Worm (Caenorhabditis elegans) whole organism, L4 larva: ENCODE data around the gene F40F8.1.

Source experiments
- F26F4.8 ChIP-seq: fragments of 200-800 bp; sonication (Bioruptor generic); conservative IDR thresholded peaks from 2 replicates; pipeline ENCODE4 v1.3.6; 2022; ENCODE audit warnings: missing genetic modification characterization, missing compliant biosample characterization
- F49E8.2 ChIP-seq: sonication (generic microtip); optimal IDR thresholded peaks from 2 replicates; lab custom pipeline; 2016; ENCODE audit warnings: missing compliant biosample characterization, mild to moderate bottlenecking, missing genetic modification characterization, borderline replicate concordance
- T26A8.4 ChIP-seq: fragments of 200-800 bp; sonication (Bioruptor generic); IDR thresholded peaks from 2 replicates; pipeline ENCODE4 v1.3.6; 2022; ENCODE audit warnings: missing genetic modification characterization, missing compliant biosample characterization
- Y48G9A.11 ChIP-seq: fragments of 200-800 bp; sonication (Bioruptor generic); IDR thresholded peaks from 2 replicates; pipeline ENCODE4 v1.3.6; 2022; ENCODE audit warnings: missing genetic modification reagents, missing genetic modification characterization, missing compliant biosample characterization
- ZK337.2 ChIP-seq: fragments of 200-800 bp; sonication (Bioruptor generic); IDR thresholded peaks from 2 replicates; pipeline ENCODE4 v1.3.6; 2022; ENCODE audit warnings: missing genetic modification reagents, missing genetic modification characterization, missing compliant biosample characterization
- ZK546.5 ChIP-seq, 2 experiments: sonication (generic microtip); optimal IDR thresholded peaks; 2 replicates each; lab custom pipeline; 2017; ENCODE audit warnings: missing biosample characterization in 2 of 2, missing genetic modification characterization in 2 of 2
- aly-2 ChIP-seq: sonication (generic microtip); optimal IDR thresholded peaks from 2 replicates; lab custom pipeline; 2018; ENCODE audit warnings: missing biosample characterization, missing genetic modification characterization
- ama-1 ChIP-seq: fragments of 150-350 bp; optimal IDR thresholded peaks from 2 replicates; lab custom pipeline; 2014; ENCODE audit warnings: inconsistent platforms, mixed read lengths
- attf-4 ChIP-seq: sonication (generic microtip); optimal IDR thresholded peaks from 3 replicates; lab custom pipeline; 2017; ENCODE audit warnings: missing biosample characterization, missing genetic modification characterization
- ceh-32 ChIP-seq: sonication (generic microtip); optimal IDR thresholded peaks from 2 replicates; lab custom pipeline; 2016; ENCODE audit warnings: mild to moderate bottlenecking, missing genetic modification characterization, missing compliant biosample characterization; ENCODE audit not compliant: poor library complexity
- ctbp-1 ChIP-seq: fragments of 200-800 bp; sonication (Bioruptor generic); IDR thresholded peaks from 2 replicates; pipeline ENCODE4 v1.3.6; 2022; ENCODE audit warnings: missing genetic modification reagents, missing genetic modification characterization, missing compliant biosample characterization
- daf-16 ChIP-seq, 3 experiments: sonication (generic microtip); optimal IDR thresholded peaks; 2 replicates each; lab custom pipeline; 2016 to 2017; ENCODE audit warnings: missing genetic modification characterization in 3 of 3, missing genetic modification reagents in 3 of 3, mild to moderate bottlenecking in 2 of 3, missing compliant biosample characterization in 2 of 3, missing biosample characterization in 1 of 3, moderate library complexity in 1 of 3
- dve-1 ChIP-seq: sonication (generic microtip); optimal IDR thresholded peaks from 2 replicates; lab custom pipeline; 2017; ENCODE audit warnings: antibody characterized with exemption, mild to moderate bottlenecking, missing genetic modification characterization, missing compliant biosample characterization; ENCODE audit not compliant: insufficient read depth
- egl-43 ChIP-seq: fragments of 200-800 bp; sonication (Bioruptor generic); IDR thresholded peaks from 2 replicates; pipeline ENCODE4 v1.3.6; 2022; ENCODE audit warnings: missing genetic modification reagents, missing genetic modification characterization, missing compliant biosample characterization
- fkh-10 ChIP-seq: fragments of 150-350 bp; optimal IDR thresholded peaks from 2 replicates; lab custom pipeline; 2014; ENCODE audit warnings: missing biosample characterization, missing genetic modification reagents, missing genetic modification characterization
- hif-1 ChIP-seq, 2 experiments: sonication (generic microtip); optimal IDR thresholded peaks; 2 replicates each; lab custom pipeline; 2016 to 2017; ENCODE audit warnings: missing compliant biosample characterization in 2 of 2, missing genetic modification characterization in 2 of 2, missing genetic modification reagents in 2 of 2, missing genotype in 2 of 2, mild to moderate bottlenecking in 1 of 2
- hlh-30 ChIP-seq: sonication (generic microtip); optimal IDR thresholded peaks from 2 replicates; lab custom pipeline; 2017; ENCODE audit warnings: antibody characterized with exemption, mild to moderate bottlenecking, missing genetic modification characterization, missing compliant biosample characterization; ENCODE audit not compliant: insufficient read depth
- lin-13 ChIP-seq: fragments of 150-350 bp; optimal IDR thresholded peaks from 2 replicates; lab custom pipeline; 2014; ENCODE audit warnings: missing biosample characterization, missing genetic modification reagents, missing genetic modification characterization
- lir-3 ChIP-seq: sonication (generic microtip); optimal IDR thresholded peaks from 2 replicates; lab custom pipeline; 2016; ENCODE audit warnings: mild to moderate bottlenecking, missing genetic modification characterization, missing compliant biosample characterization
- lsy-2 ChIP-seq, 2 experiments: fragments of 150-350 bp in 1 of 2; sonication (generic microtip) in 1 of 2; optimal IDR thresholded peaks; 2 replicates each; lab custom pipeline; 2014 to 2017; ENCODE audit warnings: missing biosample characterization in 2 of 2, missing genetic modification characterization in 2 of 2
- madf-5 ChIP-seq, 2 experiments: fragments of 200-800 bp; sonication (Bioruptor generic); IDR thresholded peaks; 2 replicates each; pipeline ENCODE4 v1.3.6; 2022; ENCODE audit warnings: missing compliant biosample characterization in 2 of 2, missing genetic modification characterization in 2 of 2
- madf-9 ChIP-seq: fragments of 200-800 bp; sonication (Bioruptor generic); conservative IDR thresholded peaks from 2 replicates; pipeline ENCODE4 v1.3.6; 2022; ENCODE audit warnings: missing genetic modification reagents, missing genetic modification characterization, missing compliant biosample characterization
- mdl-1 ChIP-seq, 2 experiments: fragments of 150-350 bp in 1 of 2; sonication (generic microtip) in 1 of 2; optimal IDR thresholded peaks; 2 replicates each; lab custom pipeline; 2014 to 2017; ENCODE audit warnings: missing biosample characterization in 2 of 2, missing genetic modification characterization in 2 of 2
- mep-1 ChIP-seq: fragments of 150-350 bp; sonication (generic microtip); optimal IDR thresholded peaks from 3 replicates; lab custom pipeline; 2014; ENCODE audit warnings: missing biosample characterization, missing genetic modification characterization
- mes-2 ChIP-seq: sonication (generic microtip); optimal IDR thresholded peaks from 2 replicates; lab custom pipeline; 2016; ENCODE audit warnings: missing genotype, mild to moderate bottlenecking, missing genetic modification characterization, missing compliant biosample characterization; ENCODE audit not compliant: poor library complexity, severe bottlenecking
- mxl-3 ChIP-seq: fragments of 200-800 bp; sonication (Bioruptor generic); optimal IDR thresholded peaks from 2 replicates; lab custom pipeline; 2018; ENCODE audit warnings: mild to moderate bottlenecking, missing genetic modification characterization, missing compliant biosample characterization
- nhr-11 ChIP-seq: fragments of 150-350 bp; optimal IDR thresholded peaks from 2 replicates; lab custom pipeline; 2014; ENCODE audit warnings: missing biosample characterization, missing genetic modification characterization
- nhr-25 ChIP-seq: sonication (generic microtip); optimal IDR thresholded peaks from 2 replicates; lab custom pipeline; 2017; ENCODE audit warnings: missing genetic modification characterization, mild to moderate bottlenecking, missing compliant biosample characterization, antibody characterized with exemption, moderate library complexity, borderline replicate concordance; ENCODE audit not compliant: insufficient read depth
- nhr-28 ChIP-seq: fragments of 150-350 bp; optimal IDR thresholded peaks from 2 replicates; lab custom pipeline; 2014; ENCODE audit warnings: missing biosample characterization, missing genetic modification characterization
- nhr-41 ChIP-seq: fragments of 200-800 bp; sonication (Bioruptor generic); IDR thresholded peaks from 2 replicates; pipeline ENCODE4 v1.3.6; 2022; ENCODE audit warnings: missing genetic modification reagents, missing genetic modification characterization, missing compliant biosample characterization
- nhr-48 ChIP-seq: sonication (generic microtip); optimal IDR thresholded peaks from 2 replicates; lab custom pipeline; 2016; ENCODE audit warnings: mild to moderate bottlenecking, missing genetic modification characterization, missing compliant biosample characterization
- pha-4 ChIP-seq, 2 experiments: fragments of 150-350 bp in 1 of 2; fragments of 200-800 bp in 1 of 2; sonication (Bioruptor generic) in 1 of 2; IDR thresholded peaks in 1 of 2; optimal IDR thresholded peaks in 1 of 2; 2 replicates each; pipeline versions ENCODE4 v1.3.6 to Lab custom; 2014 to 2022; ENCODE audit warnings: missing genetic modification characterization in 2 of 2, missing genetic modification reagents in 2 of 2, missing biosample characterization in 1 of 2, missing compliant biosample characterization in 1 of 2
- pqm-1 ChIP-seq: sonication (generic microtip); optimal IDR thresholded peaks from 2 replicates; lab custom pipeline; 2017; ENCODE audit warnings: missing biosample characterization, missing genetic modification characterization
- set-16 ChIP-seq: fragments of 200-800 bp; sonication (Bioruptor generic); IDR thresholded peaks from 2 replicates; pipeline ENCODE4 v1.3.6; 2022; ENCODE audit warnings: missing genetic modification reagents, missing genetic modification characterization, missing compliant biosample characterization
- skn-1 ChIP-seq: fragments of 150-350 bp; optimal IDR thresholded peaks from 2 replicates; lab custom pipeline; 2014; ENCODE audit warnings: missing biosample characterization, missing genetic modification characterization
- snpc-4 ChIP-seq: fragments of 150-350 bp; optimal IDR thresholded peaks from 2 replicates; lab custom pipeline; 2014; ENCODE audit warnings: missing biosample characterization, missing genetic modification characterization
- spr-3 ChIP-seq: fragments of 200-800 bp; sonication (Bioruptor generic); optimal IDR thresholded peaks from 2 replicates; lab custom pipeline; 2018; ENCODE audit warnings: mild to moderate bottlenecking, missing genetic modification characterization, missing compliant biosample characterization
- tag-97 ChIP-seq: fragments of 200-800 bp; sonication (Bioruptor generic); IDR thresholded peaks from 2 replicates; pipeline ENCODE4 v1.3.6; 2022; ENCODE audit warnings: missing genetic modification characterization, missing compliant biosample characterization
- unc-39 ChIP-seq: sonication (generic microtip); optimal IDR thresholded peaks from 2 replicates; lab custom pipeline; 2017; ENCODE audit warnings: missing biosample characterization, missing genetic modification characterization
- unc-62 ChIP-seq, 3 experiments: fragments of 150-350 bp in 1 of 3; sonication (generic microtip); optimal IDR thresholded peaks in 2 of 3; peaks in 1 of 3; 1 replicate in 1 of 3; 2 replicates in 2 of 3; lab custom pipeline; 2014 to 2017; ENCODE audit warnings: missing biosample characterization in 3 of 3, missing genetic modification characterization in 3 of 3, missing genetic modification reagents in 3 of 3, missing genotype in 1 of 3
- vab-7 ChIP-seq: fragments of 200-800 bp; sonication (Bioruptor generic); IDR thresholded peaks from 2 replicates; pipeline ENCODE4 v1.3.6; 2022; ENCODE audit warnings: missing genetic modification reagents, missing genetic modification characterization, missing compliant biosample characterization
- zfp-2 ChIP-seq: sonication (generic microtip); optimal IDR thresholded peaks from 2 replicates; lab custom pipeline; 2016; ENCODE audit warnings: mild to moderate bottlenecking, missing genetic modification characterization, missing compliant biosample characterization

Gene F40F8.1

ce11 chrII:11166414-11166813 is 39.0 kb downstream of the F40F8.1 start:
- TF ChIP-seq ZK546.5 (tag; optimal IDR thresholded peaks at IDR 0.05; lab: Kevin White, UChicago) (no peak), nhr-48 (tag; lab: Kevin White, UChicago) (no peak), mes-2 (peak; percentile 3), ZK337.2 (GFP tag; lab: Robert Waterston, UW) (no peak), mdl-1 (tag; optimal IDR thresholded peaks at IDR 0.05; lab: Kevin White, UChicago) (no peak), spr-3 (GFP tag; lab: Kevin White, UChicago) (no peak), Y48G9A.11 (no peak), hif-1 (tag; optimal IDR thresholded peaks at IDR 0.05; lab: Kevin White, UChicago) (no peak), snpc-4 (tag; lab: Kevin White, UChicago) (no peak), madf-5 (GFP tag; IDR thresholded peaks at IDR 0.05; lab: Robert Waterston, UW) (no peak), fkh-10 (no peak), nhr-28 (no peak), ceh-32 (tag; lab: Kevin White, UChicago) (no peak), daf-16 (GFP tag; optimal IDR thresholded peaks at IDR 0.05; lab: Kevin White, UChicago) (no peak), daf-16 (tag; optimal IDR thresholded peaks at IDR 0.05; lab: Kevin White, UChicago) (peak; percentile 29), madf-9 (GFP tag; lab: Robert Waterston, UW) (no peak), mxl-3 (GFP tag; lab: Kevin White, UChicago) (no peak), aly-2 (tag; lab: Kevin White, UChicago) (no peak), ama-1 (no peak), F26F4.8 (no peak), attf-4 (tag; lab: Kevin White, UChicago) (no peak), mep-1 (tag; lab: Kevin White, UChicago) (no peak), lsy-2 (tag; optimal IDR thresholded peaks at IDR 0.05; lab: Kevin White, UChicago) (peak in 1 of 2 experiments; percentile 14), pha-4 (GFP tag; IDR thresholded peaks at IDR 0.05; lab: Robert Waterston, UW) (peak; percentile 32; the same call in 1 of the 2 replicates), pha-4 (tag; optimal IDR thresholded peaks at IDR 0.05; lab: Kevin White, UChicago) (no peak), nhr-11 (no peak), skn-1 (tag; lab: Kevin White, UChicago) (no peak), lir-3 (tag; lab: Kevin White, UChicago) (no peak), tag-97 (no peak), lin-13 (GFP tag; lab: Kevin White, UChicago) (no peak), unc-39 (tag; lab: Kevin White, UChicago) (no peak), nhr-25 (tag; lab: Kevin White, UChicago) (no peak), zfp-2 (tag; lab: Kevin White, UChicago) (no peak), egl-43 (GFP tag; lab: Robert Waterston, UW) (no peak), pqm-1 (tag; lab: Kevin White, UChicago) (no peak), dve-1 (tag; lab: Kevin White, UChicago) (peak; percentile 16), hlh-30 (peak; percentile 13), vab-7 (GFP tag; lab: Robert Waterston, UW) (no peak), T26A8.4 (no peak), F49E8.2 (tag; lab: Kevin White, UChicago) (no peak), set-16 (GFP tag; lab: Robert Waterston, UW) (peak; percentile 79), unc-62 (GFP tag; optimal IDR thresholded peaks at IDR 0.05 in 1 of 2; lab: Kevin White, UChicago) (no peak), unc-62 (tag; optimal IDR thresholded peaks at IDR 0.05; lab: Kevin White, UChicago) (no peak), nhr-41 (GFP tag; lab: Robert Waterston, UW) (no peak), ctbp-1 (no peak)
